Fruit fly (Drosophila melanogaster) whole organism, adult: ENCODE data around the gene CG3529.

Source experiments
- CG11617 ChIP-seq: fragments of 200-800 bp; sonication (Bioruptor generic); optimal IDR thresholded peaks from 2 replicates; lab custom pipeline; 2017; ENCODE audit warnings: mild to moderate bottlenecking, missing biosample characterization, missing genetic modification reagents, missing genetic modification characterization
- CG12768 ChIP-seq: fragments of 200-800 bp; sonication (Bioruptor generic); optimal IDR thresholded peaks from 2 replicates; lab custom pipeline; 2017; ENCODE audit warnings: missing biosample characterization, missing genetic modification characterization, mild to moderate bottlenecking, moderate library complexity, missing genetic modification reagents
- CG14711 ChIP-seq: fragments of 200-800 bp; sonication (Bioruptor generic); optimal IDR thresholded peaks from 2 replicates; lab custom pipeline; 2018; ENCODE audit warnings: missing biosample characterization, mild to moderate bottlenecking, missing genetic modification characterization, moderate library complexity
- CG1620 ChIP-seq: fragments of 200-800 bp; sonication (Bioruptor generic); optimal IDR thresholded peaks from 2 replicates; lab custom pipeline; 2016; ENCODE audit warnings: missing biosample characterization, missing genetic modification characterization
- CG33017 ChIP-seq: fragments of 200-800 bp; sonication (Bioruptor generic); optimal IDR thresholded peaks from 2 replicates; lab custom pipeline; 2018; ENCODE audit warnings: missing biosample characterization, mild to moderate bottlenecking, missing genetic modification characterization, moderate library complexity
- CG5204 ChIP-seq: fragments of 200-800 bp; sonication (Bioruptor generic); optimal IDR thresholded peaks from 2 replicates; lab custom pipeline; 2016; ENCODE audit warnings: missing biosample characterization, missing genetic modification characterization
- CG7045 ChIP-seq: fragments of 200-800 bp; sonication (Bioruptor generic); optimal IDR thresholded peaks from 2 replicates; lab custom pipeline; 2017; ENCODE audit warnings: missing biosample characterization, mild to moderate bottlenecking, missing genetic modification characterization
- CG7101 ChIP-seq: fragments of 200-800 bp; sonication (Bioruptor generic); optimal IDR thresholded peaks from 2 replicates; lab custom pipeline; 2018; ENCODE audit warnings: missing biosample characterization, mild to moderate bottlenecking, missing genetic modification characterization, moderate library complexity
- Clk ChIP-seq: fragments of 200-800 bp; sonication (Bioruptor generic); optimal IDR thresholded peaks from 2 replicates; lab custom pipeline; 2017; ENCODE audit warnings: missing biosample characterization, missing genetic modification characterization
- Crg-1 ChIP-seq: fragments of 200-800 bp; sonication (Bioruptor generic); optimal IDR thresholded peaks from 2 replicates; lab custom pipeline; 2016; ENCODE audit warnings: missing biosample characterization, missing genetic modification characterization
- Hr96 ChIP-seq: fragments of 200-800 bp; sonication (Bioruptor generic); optimal IDR thresholded peaks from 2 replicates; lab custom pipeline; 2016; ENCODE audit warnings: missing biosample characterization, missing genetic modification characterization
- Mnt ChIP-seq: fragments of 200-800 bp; sonication (Bioruptor generic); optimal IDR thresholded peaks from 2 replicates; lab custom pipeline; 2016; ENCODE audit warnings: missing biosample characterization, mild to moderate bottlenecking, missing genetic modification characterization
- bab1 ChIP-seq: fragments of 200-800 bp; sonication (Bioruptor generic); optimal IDR thresholded peaks from 3 replicates; lab custom pipeline; 2019; ENCODE audit warnings: missing biosample characterization, mild to moderate bottlenecking, missing genetic modification characterization, moderate library complexity
- cic ChIP-seq: fragments of 200-800 bp; sonication (Bioruptor generic); optimal IDR thresholded peaks from 2 replicates; lab custom pipeline; 2017; ENCODE audit warnings: missing biosample characterization, mild to moderate bottlenecking, missing genetic modification characterization, moderate library complexity
- cnc ChIP-seq, 2 experiments: fragments of >200 bp; optimal IDR thresholded peaks; 2 replicates each; lab custom pipeline; 2017
- kay ChIP-seq: fragments of 200-800 bp; sonication (Bioruptor generic); peaks from one replicate; lab custom pipeline; 2016; ENCODE audit warnings: missing biosample characterization, missing genetic modification characterization, borderline replicate concordance
- ovo ChIP-seq: fragments of 200-800 bp; sonication (Bioruptor generic); optimal IDR thresholded peaks from 2 replicates; lab custom pipeline; 2016; ENCODE audit warnings: missing biosample characterization, missing genetic modification characterization
- pad ChIP-seq: fragments of 200-800 bp; sonication (Bioruptor generic); optimal IDR thresholded peaks from 3 replicates; lab custom pipeline; 2017; ENCODE audit warnings: missing biosample characterization, missing genetic modification characterization, mild to moderate bottlenecking, moderate library complexity, missing genetic modification reagents
- tj ChIP-seq: fragments of 200-800 bp; sonication (Bioruptor generic); optimal IDR thresholded peaks from 3 replicates; lab custom pipeline; 2017; ENCODE audit warnings: missing biosample characterization, mild to moderate bottlenecking, missing genetic modification characterization, moderate library complexity
- toe ChIP-seq: fragments of 200-800 bp; sonication (Bioruptor generic); optimal IDR thresholded peaks from 2 replicates; lab custom pipeline; 2016; ENCODE audit warnings: missing biosample characterization, missing genetic modification characterization

Gene CG3529

DNA sequence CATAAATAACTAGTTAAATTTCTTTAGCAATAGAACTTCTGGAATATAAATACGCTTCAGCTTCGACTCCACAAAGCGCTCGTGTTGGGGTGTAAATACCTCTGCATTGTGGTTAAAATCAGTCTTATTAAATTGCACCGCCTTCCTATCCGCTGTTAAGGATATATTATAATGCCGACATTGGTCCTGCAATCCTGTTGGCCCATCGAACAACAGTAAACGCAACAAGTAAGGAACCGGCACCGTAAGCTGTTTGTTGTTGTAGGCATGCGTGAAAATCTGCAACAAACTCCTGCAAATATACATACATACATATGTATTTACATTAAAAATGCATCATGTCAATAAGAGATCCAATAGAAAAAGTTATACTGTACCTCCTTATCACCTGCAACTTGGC lies 9.7 kb downstream of the CG3529 start:
- no peak for TF ChIP-seq Crg-1 (GFP tag; lab: Kevin White, UChicago)
- no peak for TF ChIP-seq CG14711 (tag; lab: Kevin White, UChicago)
- TF ChIP-seq CG5204, result no peak
- no peak for TF ChIP-seq pad
- no peak for TF ChIP-seq Clk
- no peak for TF ChIP-seq tj (GFP tag; lab: Kevin White, UChicago)
- no peak for TF ChIP-seq CG11617
- no peak for TF ChIP-seq toe (GFP tag; lab: Kevin White, UChicago)

DNA sequence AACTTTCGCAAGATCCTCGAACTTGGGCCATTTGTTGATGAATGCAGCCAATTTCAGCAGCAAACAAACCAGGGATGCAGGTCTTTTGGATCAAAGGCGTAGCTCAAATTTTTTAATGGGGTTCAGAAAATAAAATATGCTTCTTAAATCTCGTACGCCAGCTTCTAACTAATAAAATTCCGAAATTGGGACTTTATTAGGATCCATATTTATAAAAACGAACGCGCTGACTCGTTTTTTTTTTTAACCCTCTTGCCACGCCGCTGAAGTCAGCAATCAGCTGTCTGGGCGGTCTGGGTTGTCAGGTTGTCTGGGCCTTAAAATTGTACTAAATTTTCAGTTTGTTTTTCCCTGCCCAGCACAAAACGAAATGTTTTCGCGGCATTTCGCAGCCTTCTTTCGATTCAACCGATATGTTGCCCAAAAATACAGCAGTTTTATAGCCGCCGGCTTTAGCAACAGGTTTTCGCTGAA lies 11.0 kb downstream of the CG3529 start, which contains the start of gene CG3437:
TSS of gene CG3437 (minus strand) at position 51 of the 474 bp plus-strand sequence.
- peak; percentile 99 for TF ChIP-seq CG14711 (tag; lab: Kevin White, UChicago)
- TF ChIP-seq CG5204, result peak; percentile 99
- TF ChIP-seq Hr96, result peak; percentile 99
- TF ChIP-seq cic, result peak; percentile 92
- TF ChIP-seq kay, result no peak
- peak; percentile 100 for TF ChIP-seq CG12768 (GFP tag; lab: Kevin White, UChicago)
- TF ChIP-seq tj (GFP tag; lab: Kevin White, UChicago), result peak; percentile 93
- TF ChIP-seq toe (GFP tag; lab: Kevin White, UChicago), result peak; percentile 99
- TF ChIP-seq Crg-1 (GFP tag; lab: Kevin White, UChicago), result peak; percentile 99
- TF ChIP-seq CG7101 (tag; lab: Kevin White, UChicago), result peak; percentile 99
- TF ChIP-seq CG33017 (tag; lab: Kevin White, UChicago), result peak; percentile 98
- TF ChIP-seq Clk, result peak; percentile 99
- peak; percentile 97 for TF ChIP-seq ovo (GFP tag; lab: Kevin White, UChicago)
- peak; percentile 97 for TF ChIP-seq Mnt
- peak; percentile 95 for TF ChIP-seq pad
- peak; percentile 99 for TF ChIP-seq CG7045 (GFP tag; lab: Kevin White, UChicago)
- no peak for TF ChIP-seq cnc (optimal IDR thresholded peaks at IDR 0.05; lab: Kevin White, UChicago)
- TF ChIP-seq CG11617, result peak; percentile 99
- TF ChIP-seq bab1 (GFP tag; lab: Kevin White, UChicago), result peak; percentile 99
- TF ChIP-seq CG1620 (GFP tag; lab: Kevin White, UChicago), result peak; percentile 99

DNA sequence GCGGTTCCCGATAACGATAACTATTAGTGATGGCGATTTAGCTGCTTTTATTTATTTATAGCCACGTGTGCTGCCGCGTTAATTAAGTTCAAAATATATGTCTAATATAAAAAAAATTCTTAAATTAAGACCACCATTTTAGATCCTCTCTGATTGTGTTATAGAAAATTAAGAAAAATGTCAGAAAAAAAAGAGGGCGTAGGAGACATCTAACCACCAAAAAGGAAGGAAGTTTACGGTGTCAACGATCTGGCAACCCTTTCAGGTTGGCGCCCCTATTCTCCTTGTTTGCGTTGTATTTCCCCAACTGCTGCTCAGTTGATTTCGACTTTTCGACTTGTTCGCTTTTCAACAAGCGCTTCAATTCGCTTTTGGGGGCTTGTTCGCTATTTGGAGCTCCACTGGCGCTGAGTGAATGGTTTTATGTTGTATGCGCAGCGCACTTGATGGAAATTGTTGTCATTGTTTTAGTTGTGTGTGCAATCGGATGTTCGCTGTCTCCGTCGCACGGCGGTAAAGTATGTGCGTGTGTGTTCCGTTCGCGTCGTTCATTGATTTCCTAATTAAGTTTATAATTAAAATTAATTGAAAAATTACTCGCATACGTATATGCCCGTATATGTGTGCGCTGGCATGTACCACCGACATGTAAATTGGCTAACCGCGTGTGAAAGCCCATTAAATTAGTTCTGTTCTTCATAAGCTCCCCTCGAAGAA lies 14.3 kb downstream of the CG3529 start, which contains the start of the genes CG3434 and CG44838:
TSS of gene CG3434 (minus strand) at position 25 of the 717 bp plus-strand sequence.
TSS of gene CG44838 (plus strand) at position 276 of the 717 bp plus-strand sequence.
- TF ChIP-seq CG14711 (tag; lab: Kevin White, UChicago) (peak; percentile 72), CG33017 (tag; lab: Kevin White, UChicago) (peak; percentile 70), kay (no peak), Clk (no peak), ovo (GFP tag; lab: Kevin White, UChicago) (no peak), cnc (optimal IDR thresholded peaks at IDR 0.05; lab: Kevin White, UChicago) (no peak), CG7045 (GFP tag; lab: Kevin White, UChicago) (peak; percentile 53), CG12768 (GFP tag; lab: Kevin White, UChicago) (peak; percentile 69), pad (peak; percentile 96), tj (GFP tag; lab: Kevin White, UChicago) (peak; percentile 48), cic (peak; percentile 55), CG11617 (peak; percentile 72), Crg-1 (GFP tag; lab: Kevin White, UChicago) (peak; percentile 34), Mnt (peak; percentile 77), toe (GFP tag; lab: Kevin White, UChicago) (peak; percentile 87), CG7101 (tag; lab: Kevin White, UChicago) (peak; percentile 67), CG5204 (peak; percentile 62), bab1 (GFP tag; lab: Kevin White, UChicago) (peak; percentile 78), Hr96 (peak; percentile 71), CG1620 (GFP tag; lab: Kevin White, UChicago) (peak; percentile 67)

- TF ChIP-seq cic (no peak), CG1620 (GFP tag; lab: Kevin White, UChicago) (no peak), Mnt (no peak), CG5204 (no peak), tj (GFP tag; lab: Kevin White, UChicago) (no peak), kay (no peak), CG14711 (tag; lab: Kevin White, UChicago) (peak; percentile 78), bab1 (GFP tag; lab: Kevin White, UChicago) (no peak)
Measured at dm6 chr3L:9461670-9462246, 15.1 kb downstream of the CG3529 start.

DNA sequence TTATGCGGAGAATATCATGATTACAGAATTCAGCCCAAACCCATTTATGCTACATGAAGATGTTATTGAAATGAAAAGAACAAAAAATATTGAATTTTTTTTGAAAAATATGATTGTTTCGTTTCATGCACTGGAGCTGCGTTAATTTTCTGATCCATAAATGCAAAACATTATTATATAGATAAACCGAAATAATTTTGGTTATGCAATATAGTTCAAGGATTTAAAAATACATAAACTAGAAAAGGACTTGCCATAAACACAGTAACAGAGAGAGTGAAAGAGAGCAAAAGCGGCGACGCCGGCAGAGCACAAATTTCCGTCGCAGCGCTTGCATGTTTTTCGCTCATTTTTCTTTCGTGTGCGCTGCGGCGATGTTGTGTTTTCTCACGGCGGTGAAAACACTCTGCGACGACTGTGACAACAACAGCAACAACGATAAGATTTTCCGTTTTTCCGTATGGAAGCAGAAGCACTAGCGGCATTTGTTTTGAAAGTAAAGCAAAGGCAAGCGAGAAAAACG lies 15.6 kb downstream of the CG3529 start:
- peak; percentile 81 for TF ChIP-seq kay
- no peak for TF ChIP-seq cnc (optimal IDR thresholded peaks at IDR 0.05; lab: Kevin White, UChicago)
- peak; percentile 91 for TF ChIP-seq CG7101 (tag; lab: Kevin White, UChicago)
- TF ChIP-seq CG14711 (tag; lab: Kevin White, UChicago), result peak; percentile 82
- peak; percentile 89 for TF ChIP-seq bab1 (GFP tag; lab: Kevin White, UChicago)
- peak; percentile 70 for TF ChIP-seq toe (GFP tag; lab: Kevin White, UChicago)
- TF ChIP-seq Crg-1 (GFP tag; lab: Kevin White, UChicago), result peak; percentile 10
- peak; percentile 32 for TF ChIP-seq Clk
- TF ChIP-seq cic, result peak; percentile 52
- TF ChIP-seq Mnt, result peak; percentile 54
- TF ChIP-seq CG1620 (GFP tag; lab: Kevin White, UChicago), result peak; percentile 14
- peak; percentile 79 for TF ChIP-seq CG5204
- TF ChIP-seq pad, result peak; percentile 56
- TF ChIP-seq CG7045 (GFP tag; lab: Kevin White, UChicago), result peak; percentile 92
- no peak for TF ChIP-seq ovo (GFP tag; lab: Kevin White, UChicago)
- TF ChIP-seq Hr96, result peak; percentile 72
- TF ChIP-seq CG33017 (tag; lab: Kevin White, UChicago), result peak; percentile 94
- peak; percentile 90 for TF ChIP-seq CG11617
- peak; percentile 47 for TF ChIP-seq tj (GFP tag; lab: Kevin White, UChicago)
- peak; percentile 90 for TF ChIP-seq CG12768 (GFP tag; lab: Kevin White, UChicago)
